Worm (Caenorhabditis elegans) whole organism, mixed stage, embryonic: ENCODE results near the gene clec-169.

Source experiments
- ceh-83 ChIP-seq: fragments of 200-800 bp; sonication (Bioruptor generic); optimal IDR thresholded peaks from 2 replicates; lab custom pipeline; 2018; ENCODE audit warnings: mild to moderate bottlenecking, missing genetic modification characterization, missing compliant biosample characterization
- mep-1 ChIP-seq: fragments of 150-350 bp; optimal IDR thresholded peaks from 2 replicates; lab custom pipeline; 2017; ENCODE audit warnings: missing biosample characterization, missing genetic modification reagents, missing genetic modification characterization, inconsistent platforms
- nhr-28 ChIP-seq: fragments of 150-350 bp; optimal IDR thresholded peaks from 2 replicates; lab custom pipeline; 2014; ENCODE audit warnings: missing biosample characterization, missing genetic modification characterization
- sem-2 ChIP-seq: fragments of 200-800 bp; sonication (Bioruptor generic); optimal IDR thresholded peaks from 2 replicates; lab custom pipeline; 2018; ENCODE audit warnings: mild to moderate bottlenecking, missing genetic modification characterization, missing compliant biosample characterization
- snpc-4 ChIP-seq: fragments of 150-350 bp; optimal IDR thresholded peaks from 2 replicates; lab custom pipeline; 2014; ENCODE audit warnings: missing biosample characterization, missing genetic modification characterization
- ztf-11 ChIP-seq: fragments of 150-350 bp; optimal IDR thresholded peaks from 2 replicates; lab custom pipeline; 2014; ENCODE audit warnings: missing biosample characterization, missing genetic modification characterization

ce11 chrIV:1224781-1225180, 36.3 kb upstream of the clec-169 start:
- no peak for TF ChIP-seq mep-1
- TF ChIP-seq ceh-83 (GFP tag; lab: Kevin White, UChicago): no peak
- no peak for TF ChIP-seq snpc-4 (tag; lab: Kevin White, UChicago)
- no peak for TF ChIP-seq sem-2 (GFP tag; lab: Kevin White, UChicago)
- no peak for TF ChIP-seq ztf-11
- no peak for TF ChIP-seq nhr-28 (tag; lab: Kevin White, UChicago)
